Worm (Caenorhabditis elegans) whole organism, L2 larva: Measurements from ENCODE around the gene F59B2.12.
"Not testable (repeated sequence)": the region's sequence is repeated elsewhere in the genome, so short reads cannot be mapped to it uniquely, and the experiment has no call there.

Source experiments
- C34F6.9 ChIP-seq: fragments of 150-350 bp; optimal IDR thresholded peaks from 2 replicates; lab custom pipeline; 2014; ENCODE audit warnings: missing biosample characterization, missing genetic modification characterization
- F13H6.1 ChIP-seq: sonication (generic microtip); optimal IDR thresholded peaks from 2 replicates; lab custom pipeline; 2016; ENCODE audit warnings: missing genetic modification characterization, missing compliant biosample characterization
- R02D3.7 ChIP-seq: fragments of 150-350 bp; optimal IDR thresholded peaks from 2 replicates; lab custom pipeline; 2014; ENCODE audit warnings: missing biosample characterization, missing genetic modification characterization
- ZK546.5 ChIP-seq: sonication (generic microtip); optimal IDR thresholded peaks from 2 replicates; lab custom pipeline; 2017; ENCODE audit warnings: missing biosample characterization, missing genetic modification characterization
- alr-1 ChIP-seq: fragments of 150-350 bp; optimal IDR thresholded peaks from 2 replicates; lab custom pipeline; 2014; ENCODE audit warnings: missing biosample characterization, missing genetic modification characterization
- blmp-1 ChIP-seq: sonication (generic microtip); optimal IDR thresholded peaks from 2 replicates; lab custom pipeline; 2017; ENCODE audit warnings: missing genetic modification characterization, mild to moderate bottlenecking, missing compliant biosample characterization, antibody characterized with exemption, moderate library complexity; ENCODE audit not compliant: insufficient read depth
- ceh-16 ChIP-seq: fragments of 150-350 bp; optimal IDR thresholded peaks from 2 replicates; lab custom pipeline; 2014; ENCODE audit warnings: missing biosample characterization, missing genetic modification characterization
- ceh-82 ChIP-seq: fragments of 150-350 bp; optimal IDR thresholded peaks from 2 replicates; lab custom pipeline; 2014; ENCODE audit warnings: missing biosample characterization, missing genetic modification characterization
- crh-2 ChIP-seq: sonication (generic microtip); optimal IDR thresholded peaks from 2 replicates; lab custom pipeline; 2017; ENCODE audit warnings: missing biosample characterization, missing genetic modification characterization
- dmd-4 ChIP-seq: sonication (generic microtip); optimal IDR thresholded peaks from 2 replicates; lab custom pipeline; 2017; ENCODE audit warnings: missing biosample characterization, missing genetic modification characterization
- egl-27 ChIP-seq: sonication (generic microtip); optimal IDR thresholded peaks from 3 replicates; lab custom pipeline; 2017; ENCODE audit warnings: missing biosample characterization, missing genetic modification reagents, missing genetic modification characterization
- elt-3 ChIP-seq: sonication (generic microtip); optimal IDR thresholded peaks from 2 replicates; lab custom pipeline; 2017; ENCODE audit warnings: missing biosample characterization, missing genetic modification characterization
- fos-1 ChIP-seq: fragments of 150-350 bp; optimal IDR thresholded peaks from 2 replicates; lab custom pipeline; 2014; ENCODE audit warnings: missing biosample characterization, missing genetic modification characterization
- gmeb-1 ChIP-seq: fragments of 150-350 bp; optimal IDR thresholded peaks from 2 replicates; lab custom pipeline; 2014; ENCODE audit warnings: missing biosample characterization, missing genetic modification characterization
- lin-11 ChIP-seq: fragments of 150-350 bp; sonication (generic microtip); optimal IDR thresholded peaks from 2 replicates; lab custom pipeline; 2014; ENCODE audit warnings: missing biosample characterization, missing genetic modification characterization, inconsistent platforms, mixed read lengths
- lin-39 ChIP-seq: fragments of 150-350 bp; optimal IDR thresholded peaks from 2 replicates; lab custom pipeline; 2014; ENCODE audit warnings: missing biosample characterization, missing genetic modification reagents, missing genetic modification characterization
- lsy-2 ChIP-seq, 2 experiments: fragments of 150-350 bp in 1 of 2; sonication (generic microtip) in 1 of 2; optimal IDR thresholded peaks; 2 replicates each; lab custom pipeline; 2014 to 2017; ENCODE audit warnings: missing biosample characterization in 2 of 2, missing genetic modification characterization in 2 of 2
- mbf-1 ChIP-seq: sonication (generic microtip); optimal IDR thresholded peaks from 2 replicates; lab custom pipeline; 2017; ENCODE audit warnings: missing biosample characterization, missing genetic modification characterization
- mdl-1 ChIP-seq, 2 experiments: fragments of 150-350 bp in 1 of 2; sonication (generic microtip) in 1 of 2; optimal IDR thresholded peaks; 2 replicates each; lab custom pipeline; 2017; ENCODE audit warnings: missing biosample characterization in 2 of 2, missing genetic modification characterization in 2 of 2
- nhr-10 ChIP-seq: sonication (generic microtip); optimal IDR thresholded peaks from 2 replicates; lab custom pipeline; 2017; ENCODE audit warnings: missing biosample characterization, missing genetic modification characterization
- nhr-11 ChIP-seq: fragments of 150-350 bp; optimal IDR thresholded peaks from 2 replicates; lab custom pipeline; 2014; ENCODE audit warnings: missing biosample characterization, missing genetic modification characterization
- nhr-12 ChIP-seq: fragments of 150-350 bp; optimal IDR thresholded peaks from 2 replicates; lab custom pipeline; 2014; ENCODE audit warnings: missing biosample characterization, missing genetic modification characterization
- nhr-129 ChIP-seq: fragments of 150-350 bp; optimal IDR thresholded peaks from 2 replicates; lab custom pipeline; 2014; ENCODE audit warnings: missing biosample characterization, missing genetic modification characterization
- nhr-21 ChIP-seq: fragments of 150-350 bp; optimal IDR thresholded peaks from 2 replicates; lab custom pipeline; 2014; ENCODE audit warnings: missing biosample characterization, missing genetic modification characterization
- nhr-237 ChIP-seq: fragments of 150-350 bp; optimal IDR thresholded peaks from 2 replicates; lab custom pipeline; 2014; ENCODE audit warnings: missing biosample characterization, missing genetic modification characterization
- nhr-6 ChIP-seq: fragments of 150-350 bp; optimal IDR thresholded peaks from 2 replicates; lab custom pipeline; 2014; ENCODE audit warnings: missing biosample characterization, missing genetic modification characterization
- nhr-77 ChIP-seq: fragments of 150-350 bp; optimal IDR thresholded peaks from 2 replicates; lab custom pipeline; 2014; ENCODE audit warnings: missing biosample characterization, missing genetic modification characterization
- peb-1 ChIP-seq: fragments of 150-350 bp; optimal IDR thresholded peaks from 2 replicates; lab custom pipeline; 2014; ENCODE audit warnings: missing biosample characterization, missing genetic modification characterization
- sem-4 ChIP-seq: fragments of 150-350 bp; optimal IDR thresholded peaks from 2 replicates; lab custom pipeline; 2014; ENCODE audit warnings: missing biosample characterization, missing genetic modification reagents, missing genetic modification characterization
- skn-1 ChIP-seq: sonication (generic microtip); optimal IDR thresholded peaks from 2 replicates; lab custom pipeline; 2017; ENCODE audit warnings: missing biosample characterization, missing genetic modification characterization
- sma-3 ChIP-seq: sonication (generic microtip); optimal IDR thresholded peaks from 2 replicates; lab custom pipeline; 2016; ENCODE audit warnings: missing genetic modification reagents, missing genetic modification characterization, missing compliant biosample characterization
- sma-9 ChIP-seq, 2 experiments: fragments of 150-350 bp in 1 of 2; sonication (generic microtip) in 1 of 2; optimal IDR thresholded peaks; 2 replicates each; lab custom pipeline; 2014 to 2016; ENCODE audit warnings: missing genetic modification characterization in 2 of 2, mild to moderate bottlenecking in 1 of 2, missing biosample characterization in 1 of 2, missing compliant biosample characterization in 1 of 2, missing genetic modification reagents in 1 of 2, moderate library complexity in 1 of 2
- unc-55 ChIP-seq: fragments of 150-350 bp; sonication (generic microtip); optimal IDR thresholded peaks from 3 replicates; lab custom pipeline; 2014; ENCODE audit warnings: missing biosample characterization, missing genetic modification reagents, missing genetic modification characterization
- zag-1 ChIP-seq: fragments of 150-350 bp; optimal IDR thresholded peaks from 2 replicates; lab custom pipeline; 2014; ENCODE audit warnings: missing biosample characterization, missing genetic modification characterization
- ztf-1 ChIP-seq: fragments of 200-800 bp; sonication (Bioruptor generic); conservative IDR thresholded peaks from 2 replicates; pipeline ENCODE4 v1.3.6; 2022; ENCODE audit warnings: missing genetic modification characterization, missing compliant biosample characterization
- ztf-11 ChIP-seq: sonication (generic microtip); optimal IDR thresholded peaks from 2 replicates; lab custom pipeline; 2017; ENCODE audit warnings: missing biosample characterization, missing genetic modification characterization

Gene F59B2.12

DNA sequence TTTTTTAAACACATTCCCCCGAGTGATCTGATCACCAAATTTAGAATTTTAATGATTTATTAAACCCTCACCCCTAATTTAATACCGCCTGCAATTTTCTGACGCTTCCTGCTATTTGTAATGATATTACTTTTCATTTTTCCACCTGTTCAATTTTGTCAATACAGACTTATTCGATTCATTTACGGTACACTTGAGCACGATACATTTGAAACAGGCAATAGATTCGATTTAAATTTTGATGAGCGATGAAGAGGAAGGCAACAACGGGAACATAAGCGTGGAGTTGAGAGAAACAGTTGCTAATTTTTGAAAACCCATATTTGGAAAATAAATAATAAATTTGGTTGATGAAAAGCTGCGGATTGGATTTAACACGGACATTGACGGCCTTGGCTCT is 12.7 kb upstream of the F59B2.12 start:
- no peak for TF ChIP-seq ztf-11 (tag; lab: Kevin White, UChicago)
- TF ChIP-seq elt-3, result no peak
- no peak for TF ChIP-seq C34F6.9 (tag; lab: Kevin White, UChicago)
- TF ChIP-seq nhr-77 (tag; lab: Kevin White, UChicago), result no peak
- TF ChIP-seq egl-27 (tag; lab: Kevin White, UChicago), result no peak
- no peak for TF ChIP-seq alr-1
- no peak for TF ChIP-seq R02D3.7 (tag; lab: Kevin White, UChicago)
- TF ChIP-seq peb-1 (tag; lab: Kevin White, UChicago), result no peak
- no peak for TF ChIP-seq sma-3 (GFP tag; lab: Kevin White, UChicago)
- no peak for TF ChIP-seq sem-4 (tag; lab: Kevin White, UChicago)
- no peak for TF ChIP-seq nhr-10
- TF ChIP-seq, all 48 proteins: peak for 0

DNA sequence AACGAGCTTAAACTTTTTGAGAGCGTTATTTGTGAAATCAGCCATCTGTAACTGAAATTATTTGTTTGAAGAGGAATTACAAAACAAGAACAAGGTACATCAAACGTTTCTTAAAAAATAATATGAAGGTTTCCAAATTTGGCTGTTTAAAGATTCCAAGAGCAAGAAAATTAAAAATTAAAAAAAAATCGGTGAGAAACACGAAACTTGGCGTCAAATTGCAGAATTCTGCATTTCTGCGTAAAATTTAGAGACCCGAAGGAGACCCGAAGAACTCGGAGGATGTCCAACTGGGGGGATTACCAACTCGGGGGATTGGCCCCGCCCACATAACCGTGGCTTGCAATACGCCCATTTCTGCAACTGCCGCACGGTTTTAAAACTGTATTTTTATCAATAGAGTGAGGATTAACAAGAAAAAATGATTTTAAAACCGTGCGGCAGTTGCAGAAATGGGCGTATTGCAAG is 11.5 kb upstream of the F59B2.12 start, which contains the start of gene rab-6.1:
TSS of gene rab-6.1 (minus strand) at position 51 of the 468 bp plus-strand sequence.
- TF ChIP-seq peb-1 (tag; lab: Kevin White, UChicago); sma-3 (GFP tag; lab: Kevin White, UChicago); crh-2 (tag; lab: Kevin White, UChicago): not testable (repeated sequence)
- TF ChIP-seq, all 48 proteins: peak for 0; not testable (repeated sequence) for 48

DNA sequence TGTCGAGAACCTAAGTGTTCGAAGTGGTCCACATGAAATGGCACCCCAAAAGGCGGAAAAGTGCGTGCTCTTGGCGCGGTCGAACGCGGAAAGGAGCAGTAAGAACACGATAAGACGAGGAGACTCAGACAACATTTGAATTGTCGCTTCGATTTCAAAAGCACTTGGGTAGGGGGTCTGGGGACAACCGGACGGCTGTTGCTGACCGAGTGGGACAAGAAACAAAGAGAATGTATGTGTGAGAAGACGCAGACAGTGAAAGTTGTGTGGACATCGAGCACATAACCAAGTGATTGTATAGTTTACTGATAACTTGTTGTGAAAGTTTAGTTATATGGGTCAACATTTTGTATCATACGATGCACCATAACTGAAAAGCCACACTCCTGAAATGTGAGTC is 10.2 kb upstream of the F59B2.12 start:
- TF ChIP-seq nhr-77 (tag; lab: Kevin White, UChicago) (no peak), crh-2 (tag; lab: Kevin White, UChicago) (no peak), lsy-2 (tag; optimal IDR thresholded peaks at IDR 0.05; lab: Kevin White, UChicago) (no peak), sem-4 (tag; lab: Kevin White, UChicago) (no peak), ceh-16 (no peak), ZK546.5 (no peak), nhr-237 (tag; lab: Kevin White, UChicago) (no peak), skn-1 (tag; lab: Kevin White, UChicago) (no peak), nhr-21 (no peak), lin-11 (tag; lab: Kevin White, UChicago) (no peak), unc-55 (no peak), sma-3 (GFP tag; lab: Kevin White, UChicago) (no peak), dmd-4 (tag; lab: Kevin White, UChicago) (no peak), lin-39 (tag; lab: Kevin White, UChicago) (no peak), nhr-129 (tag; lab: Kevin White, UChicago) (peak; percentile 50), ceh-82 (tag; lab: Kevin White, UChicago) (no peak), sma-9 (GFP tag; optimal IDR thresholded peaks at IDR 0.05; lab: Kevin White, UChicago) (peak; percentile 55), sma-9 (tag; optimal IDR thresholded peaks at IDR 0.05; lab: Kevin White, UChicago) (no peak), mbf-1 (tag; lab: Kevin White, UChicago) (no peak), nhr-6 (tag; lab: Kevin White, UChicago) (no peak), nhr-11 (tag; lab: Kevin White, UChicago) (no peak), zag-1 (no peak), nhr-12 (tag; lab: Kevin White, UChicago) (no peak), F13H6.1 (peak; percentile 36), fos-1 (tag; lab: Kevin White, UChicago) (peak; percentile 43)

DNA sequence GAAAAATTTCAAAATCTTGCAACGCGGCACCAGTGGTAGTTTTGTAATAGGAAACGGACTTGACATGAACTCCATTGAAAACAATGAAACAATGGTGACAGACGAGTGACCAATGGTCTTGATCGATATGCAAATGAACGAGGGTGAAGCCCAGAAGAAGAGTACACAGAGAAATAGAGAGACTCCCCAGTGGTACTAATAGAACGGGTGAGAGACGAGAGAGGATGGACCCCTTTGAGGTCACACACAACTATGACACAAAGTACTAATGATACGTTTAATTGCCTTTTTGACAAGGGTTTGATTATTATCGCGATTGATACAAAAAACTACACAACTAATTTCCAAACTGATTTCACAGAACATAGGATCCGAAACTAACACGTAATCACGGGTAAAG is 7.4 kb upstream of the F59B2.12 start, which contains the start of gene F59B2.8:
TSS of gene F59B2.8 (minus strand) at position 151 of the 400 bp plus-strand sequence.
- TF ChIP-seq fos-1 (tag; lab: Kevin White, UChicago) (no peak), lsy-2 (tag; optimal IDR thresholded peaks at IDR 0.05; lab: Kevin White, UChicago) (no peak), R02D3.7 (tag; lab: Kevin White, UChicago) (no peak), ztf-1 (no peak), skn-1 (tag; lab: Kevin White, UChicago) (no peak), unc-55 (no peak), mdl-1 (tag; optimal IDR thresholded peaks at IDR 0.05; lab: Kevin White, UChicago) (no peak), ceh-82 (tag; lab: Kevin White, UChicago) (no peak), sma-3 (GFP tag; lab: Kevin White, UChicago) (no peak), gmeb-1 (tag; lab: Kevin White, UChicago) (no peak), nhr-12 (tag; lab: Kevin White, UChicago) (no peak), nhr-21 (no peak), blmp-1 (tag; lab: Kevin White, UChicago) (no peak), nhr-77 (tag; lab: Kevin White, UChicago) (no peak), elt-3 (no peak), mbf-1 (tag; lab: Kevin White, UChicago) (no peak)
